Fruit fly (Drosophila melanogaster) whole organism, embryonic: ENCODE measurements around the gene Acp63F.

Experiments used
- Bteb2 ChIP-seq: fragments of 200-800 bp; sonication (Bioruptor generic); optimal IDR thresholded peaks from 2 replicates; lab custom pipeline; 2016; ENCODE audit warnings: missing biosample characterization, missing genetic modification characterization
- C15 ChIP-seq: fragments of 200-800 bp; sonication (Bioruptor generic); IDR thresholded peaks from 3 replicates; pipeline ENCODE4 v1.3.6; 2022; ENCODE audit warnings: missing biosample characterization, missing genetic modification characterization
- CG10209 ChIP-seq: fragments of 200-800 bp; sonication (Bioruptor generic); optimal IDR thresholded peaks from 3 replicates; lab custom pipeline; 2017; ENCODE audit warnings: missing biosample characterization, mild to moderate bottlenecking, missing genetic modification characterization, missing genetic modification reagents
- CG13894 ChIP-seq: fragments of 200-800 bp; sonication (Bioruptor generic); optimal IDR thresholded peaks from 3 replicates; lab custom pipeline; 2018; ENCODE audit warnings: missing biosample characterization, mild to moderate bottlenecking, missing genetic modification characterization, moderate library complexity
- CG14014 ChIP-seq: fragments of 200-800 bp; sonication (Bioruptor generic); IDR thresholded peaks from 2 replicates; pipeline ENCODE4 v1.3.6; 2022; ENCODE audit warnings: missing biosample characterization, missing genetic modification characterization
- CG14860 ChIP-seq: fragments of 200-800 bp; sonication (Bioruptor generic); IDR thresholded peaks from 3 replicates; pipeline ENCODE4 v1.3.6; 2022; ENCODE audit warnings: missing biosample characterization, missing genetic modification characterization; ENCODE audit not compliant: partially characterized antibody
- CG1529 ChIP-seq: fragments of 200-800 bp; sonication (Bioruptor generic); optimal IDR thresholded peaks from 3 replicates; lab custom pipeline; 2018; ENCODE audit warnings: missing biosample characterization, missing genetic modification characterization
- CG16813 ChIP-seq: fragments of 200-800 bp; sonication (Bioruptor generic); IDR thresholded peaks from 3 replicates; pipeline ENCODE4 v1.3.6; 2022; ENCODE audit warnings: missing biosample characterization, missing genetic modification characterization; ENCODE audit not compliant: partially characterized antibody
- CG17385 ChIP-seq: fragments of 200-800 bp; sonication (Bioruptor generic); optimal IDR thresholded peaks from 3 replicates; lab custom pipeline; 2018; ENCODE audit warnings: missing biosample characterization, mild to moderate bottlenecking, missing genetic modification characterization
- CG17829 ChIP-seq: fragments of 200-800 bp; optimal IDR thresholded peaks from 2 replicates; lab custom pipeline; 2019; ENCODE audit warnings: missing biosample characterization, mild to moderate bottlenecking, missing genetic modification characterization, moderate library complexity
- CG2199 ChIP-seq: fragments of 200-800 bp; sonication (Bioruptor generic); IDR thresholded peaks from 3 replicates; pipeline ENCODE4 v1.3.6; 2022; ENCODE audit warnings: missing biosample characterization, missing genetic modification characterization
- CG30020 ChIP-seq: fragments of 200-800 bp; optimal IDR thresholded peaks from 2 replicates; lab custom pipeline; 2019; ENCODE audit warnings: missing biosample characterization, mild to moderate bottlenecking, missing genetic modification characterization, moderate library complexity
- CG3065 ChIP-seq: fragments of 200-800 bp; sonication (Bioruptor generic); optimal IDR thresholded peaks from 2 replicates; lab custom pipeline; 2016; ENCODE audit warnings: missing biosample characterization, missing genetic modification characterization
- CG3847 ChIP-seq: fragments of 200-800 bp; sonication (Bioruptor generic); IDR thresholded peaks from 2 replicates; pipeline ENCODE4 v1.3.6; 2022; ENCODE audit warnings: missing biosample characterization, missing genetic modification characterization
- CG4360 ChIP-seq: fragments of 200-800 bp; sonication (Bioruptor generic); IDR thresholded peaks from 2 replicates; pipeline ENCODE4 v1.3.6; 2022; ENCODE audit warnings: missing biosample characterization, missing genetic modification characterization
- CG5953 ChIP-seq: fragments of 200-800 bp; sonication (Bioruptor generic); IDR thresholded peaks from 2 replicates; pipeline ENCODE4 v1.3.6; 2022; ENCODE audit warnings: missing biosample characterization, missing genetic modification characterization
- CG6175 ChIP-seq: fragments of 200-800 bp; sonication (Bioruptor generic); IDR thresholded peaks from 3 replicates; pipeline ENCODE4 v1.3.6; 2022; ENCODE audit warnings: missing biosample characterization, missing genetic modification characterization
- CG6272 ChIP-seq: fragments of 200-800 bp; sonication (Bioruptor generic); IDR thresholded peaks from 2 replicates; pipeline ENCODE4 v1.3.6; 2022; ENCODE audit warnings: missing biosample characterization, missing genetic modification characterization
- CG6791 ChIP-seq: fragments of 200-800 bp; sonication (Bioruptor generic); IDR thresholded peaks from 3 replicates; pipeline ENCODE4 v1.3.6; 2022; ENCODE audit warnings: missing biosample characterization, missing genetic modification characterization; ENCODE audit not compliant: partially characterized antibody
- CG9817 ChIP-seq: fragments of 200-800 bp; sonication (Bioruptor generic); optimal IDR thresholded peaks from 2 replicates; lab custom pipeline; 2018; ENCODE audit warnings: missing biosample characterization, mild to moderate bottlenecking, missing genetic modification characterization, moderate library complexity
- Dad ChIP-seq: fragments of 200-800 bp; sonication (Bioruptor generic); optimal IDR thresholded peaks from 3 replicates; lab custom pipeline; 2016; ENCODE audit warnings: missing biosample characterization, missing genetic modification characterization
- Dip2 ChIP-seq: fragments of 200-800 bp; sonication (Bioruptor generic); IDR thresholded peaks from 2 replicates; pipeline ENCODE4 v1.3.6; 2022; ENCODE audit warnings: missing biosample characterization, missing genetic modification characterization
- Eip74EF ChIP-seq, 2 experiments: fragments of 200-800 bp in 1 of 2; fragments of >200 bp in 1 of 2; sonication (Bioruptor generic) in 1 of 2; optimal IDR thresholded peaks; 2 replicates each; lab custom pipeline; 2017 to 2019; ENCODE audit warnings: missing biosample characterization in 2 of 2, missing genetic modification characterization in 2 of 2, mild to moderate bottlenecking in 1 of 2, moderate library complexity in 1 of 2
- HHEX ChIP-seq: fragments of 200-800 bp; sonication (Bioruptor generic); optimal IDR thresholded peaks from 3 replicates; lab custom pipeline; 2017; ENCODE audit warnings: missing biosample characterization, mild to moderate bottlenecking, missing genetic modification characterization, missing genetic modification reagents
- HmgZ ChIP-seq: fragments of 200-800 bp; sonication (Bioruptor generic); optimal IDR thresholded peaks from 2 replicates; lab custom pipeline; 2018; ENCODE audit warnings: missing biosample characterization, mild to moderate bottlenecking, missing genetic modification characterization
- Poxn ChIP-seq: fragments of 200-800 bp; sonication (Bioruptor generic); IDR thresholded peaks from 2 replicates; pipeline ENCODE4 v1.3.6; 2022; ENCODE audit warnings: missing biosample characterization, missing genetic modification characterization
- Rx ChIP-seq: fragments of 200-800 bp; sonication (Bioruptor generic); IDR thresholded peaks from 2 replicates; pipeline ENCODE4 v1.3.6; 2022; ENCODE audit warnings: missing biosample characterization, missing genetic modification characterization
- Six4 ChIP-seq: fragments of 200-800 bp; sonication (Bioruptor generic); optimal IDR thresholded peaks from 2 replicates; lab custom pipeline; 2016; ENCODE audit warnings: missing biosample characterization, missing genetic modification characterization
- aop ChIP-seq: fragments of 200-800 bp; sonication (Bioruptor generic); IDR thresholded peaks from 2 replicates; pipeline ENCODE4 v1.3.6; 2022; ENCODE audit warnings: missing biosample characterization, missing genetic modification characterization
- ato ChIP-seq: fragments of 200-800 bp; sonication (Bioruptor generic); IDR thresholded peaks from 2 replicates; pipeline ENCODE4 v1.3.6; 2022; ENCODE audit warnings: missing biosample characterization, missing genetic modification characterization; ENCODE audit not compliant: partially characterized antibody
- bbx ChIP-seq: fragments of 200-800 bp; sonication (Bioruptor generic); IDR thresholded peaks from 2 replicates; pipeline ENCODE4 v1.3.6; 2022; ENCODE audit warnings: missing biosample characterization, missing genetic modification characterization; ENCODE audit not compliant: partially characterized antibody
- bsh ChIP-seq, 2 experiments: fragments of 200-800 bp; sonication (Bioruptor generic); optimal IDR thresholded peaks; 2 replicates each; lab custom pipeline; 2017 to 2018; ENCODE audit warnings: mild to moderate bottlenecking in 2 of 2, missing biosample characterization in 2 of 2, missing genetic modification characterization in 2 of 2, moderate library complexity in 1 of 2
- btn ChIP-seq: fragments of 200-800 bp; sonication (Bioruptor generic); optimal IDR thresholded peaks from 2 replicates; lab custom pipeline; 2016; ENCODE audit warnings: missing biosample characterization, missing genetic modification characterization
- cg ChIP-seq: fragments of 200-800 bp; sonication (Bioruptor generic); optimal IDR thresholded peaks from 3 replicates; lab custom pipeline; 2019; ENCODE audit warnings: missing biosample characterization, mild to moderate bottlenecking, missing genetic modification characterization, moderate library complexity
- chinmo ChIP-seq: fragments of 200-800 bp; sonication (Bioruptor generic); IDR thresholded peaks from 4 replicates; pipeline ENCODE4 v1.3.6; 2022; ENCODE audit warnings: missing biosample characterization, missing genetic modification characterization; ENCODE audit not compliant: partially characterized antibody
- ci ChIP-seq: fragments of 200-800 bp; sonication (Bioruptor generic); IDR thresholded peaks from 3 replicates; pipeline ENCODE4 v1.3.6; 2022; ENCODE audit warnings: missing biosample characterization, missing genetic modification characterization
- dm ChIP-seq: fragments of 200-800 bp; sonication (Bioruptor generic); optimal IDR thresholded peaks from 3 replicates; lab custom pipeline; 2016; ENCODE audit warnings: missing biosample characterization, missing genetic modification characterization
- esg ChIP-seq: fragments of 200-800 bp; sonication (Bioruptor generic); conservative IDR thresholded peaks from 2 replicates; pipeline ENCODE4 v1.3.6; 2022; ENCODE audit warnings: missing biosample characterization, missing genetic modification characterization
- gfzf ChIP-seq: fragments of 200-800 bp; sonication (Bioruptor generic); optimal IDR thresholded peaks from 2 replicates; lab custom pipeline; 2016; ENCODE audit warnings: missing biosample characterization, mild to moderate bottlenecking, missing genetic modification characterization, moderate library complexity
- h ChIP-seq: fragments of >200 bp; optimal IDR thresholded peaks from 2 replicates; lab custom pipeline; 2017
- ind ChIP-seq: fragments of 200-800 bp; sonication (Bioruptor generic); optimal IDR thresholded peaks from 3 replicates; lab custom pipeline; 2016; ENCODE audit warnings: missing biosample characterization, missing genetic modification characterization
- jing ChIP-seq: fragments of 200-800 bp; sonication (Bioruptor generic); optimal IDR thresholded peaks from 2 replicates; lab custom pipeline; 2018; ENCODE audit warnings: missing biosample characterization, mild to moderate bottlenecking, missing genetic modification characterization
- lbe ChIP-seq: fragments of 200-800 bp; sonication (Bioruptor generic); optimal IDR thresholded peaks from 2 replicates; lab custom pipeline; 2016; ENCODE audit warnings: missing biosample characterization, mild to moderate bottlenecking, missing genetic modification characterization
- mam ChIP-seq: fragments of 200-800 bp; sonication (Bioruptor generic); optimal IDR thresholded peaks from 3 replicates; lab custom pipeline; 2016; ENCODE audit warnings: missing biosample characterization, missing genetic modification characterization
- ranshi ChIP-seq: fragments of 200-800 bp; sonication (Bioruptor generic); IDR thresholded peaks from 2 replicates; pipeline ENCODE4 v1.3.6; 2022; ENCODE audit warnings: missing biosample characterization, missing genetic modification characterization
- row ChIP-seq: fragments of 200-800 bp; sonication (Bioruptor generic); IDR thresholded peaks from 3 replicates; pipeline ENCODE4 v1.3.6; 2022; ENCODE audit warnings: missing biosample characterization, missing genetic modification characterization
- seq ChIP-seq: fragments of 200-800 bp; sonication (Bioruptor generic); IDR thresholded peaks from 2 replicates; pipeline ENCODE4 v1.3.6; 2022; ENCODE audit warnings: missing biosample characterization, missing genetic modification characterization
- shn ChIP-seq: fragments of 200-800 bp; sonication (Bioruptor generic); optimal IDR thresholded peaks from 3 replicates; lab custom pipeline; 2016; ENCODE audit warnings: missing biosample characterization, missing genetic modification characterization
- vfl ChIP-seq: fragments of 200-800 bp; sonication (Bioruptor generic); optimal IDR thresholded peaks from 2 replicates; lab custom pipeline; 2016; ENCODE audit warnings: missing biosample characterization, missing genetic modification characterization
- zf30C ChIP-seq: fragments of 200-800 bp; sonication (Bioruptor generic); optimal IDR thresholded peaks from 3 replicates; lab custom pipeline; 2018; ENCODE audit warnings: missing biosample characterization, mild to moderate bottlenecking, missing genetic modification characterization

Gene Acp63F

DNA sequence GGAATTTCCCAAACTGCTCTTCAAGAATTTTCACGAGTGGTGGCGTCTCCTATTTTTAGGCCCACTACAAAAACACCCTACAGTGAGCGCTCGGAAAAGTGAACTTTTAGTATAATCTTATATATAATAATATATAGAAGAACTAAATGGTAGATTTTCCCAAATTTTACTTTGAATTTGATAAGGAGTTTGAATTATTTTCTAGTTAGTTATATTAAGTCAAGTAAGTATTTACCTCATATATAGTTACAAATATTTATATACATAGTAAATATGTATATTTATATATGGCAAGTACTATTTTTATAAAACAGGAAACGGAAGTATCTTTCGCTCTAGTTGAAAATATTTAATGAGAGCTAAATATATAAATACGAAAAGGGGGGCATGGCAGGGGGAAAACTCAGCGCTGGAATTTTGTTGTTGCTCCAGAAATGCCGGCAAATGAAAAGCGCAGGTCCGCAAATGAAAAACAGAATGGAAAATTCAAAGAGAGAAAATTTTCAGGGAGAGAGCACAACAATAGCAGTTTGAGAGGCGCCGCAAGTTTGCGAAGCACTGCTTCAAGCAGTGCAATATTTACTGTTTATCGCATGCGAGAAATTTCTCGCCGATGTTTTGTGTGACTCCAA, 27.2 kb downstream of the Acp63F start (continued):
- no peak for TF ChIP-seq vfl
- TF ChIP-seq row (GFP tag; lab: Robert Waterston, UW): peak; percentile 38; the same call in 2 of the 3 replicates
- no peak for TF ChIP-seq Poxn
- peak; percentile 45; the same call in 1 of the 3 replicates for TF ChIP-seq CG14860 (GFP tag; lab: Robert Waterston, UW)
- TF ChIP-seq Bteb2 (GFP tag; lab: Kevin White, UChicago): no peak
- TF ChIP-seq dm (GFP tag; lab: Kevin White, UChicago): no peak
- TF ChIP-seq CG16813: peak; percentile 52; the same call in 2 of the 3 replicates
- TF ChIP-seq CG17385 (GFP tag; lab: Kevin White, UChicago): peak; percentile 35
- no peak for TF ChIP-seq CG6175 (GFP tag; lab: Robert Waterston, UW)
- peak; percentile 33 for TF ChIP-seq CG13894 (tag; lab: Kevin White, UChicago)
- no peak for TF ChIP-seq C15 (GFP tag; lab: Robert Waterston, UW)
- TF ChIP-seq CG3847: no peak
- no peak for TF ChIP-seq CG3065 (GFP tag; lab: Kevin White, UChicago)
- TF ChIP-seq Rx (GFP tag; lab: Robert Waterston, UW): peak; percentile 12; the same call in 1 of the 2 replicates
- 0 out of 2 replicates have a peak, but pooled peaks have one; percentile 14 for TF ChIP-seq CG6272 (GFP tag; lab: Robert Waterston, UW)
- TF ChIP-seq CG1529 (GFP tag; lab: Kevin White, UChicago): no peak
- peak; percentile 52; the same call in 1 of the 2 replicates for TF ChIP-seq CG4360
- no peak for TF ChIP-seq Dad (GFP tag; lab: Kevin White, UChicago)
- no peak for TF ChIP-seq lbe (GFP tag; lab: Kevin White, UChicago)
- TF ChIP-seq ato (GFP tag; lab: Robert Waterston, UW): peak; percentile 61; the same call in 1 of the 2 replicates
- no peak for TF ChIP-seq cg (GFP tag; lab: Kevin White, UChicago)
- TF ChIP-seq ind: no peak
- no peak for TF ChIP-seq seq (GFP tag; lab: Robert Waterston, UW)
- no peak for TF ChIP-seq HHEX (GFP tag; lab: Kevin White, UChicago)
- no peak for TF ChIP-seq CG30020 (tag; lab: Kevin White, UChicago)
- no peak for TF ChIP-seq mam (GFP tag; lab: Kevin White, UChicago)
- TF ChIP-seq esg: no peak
- no peak for TF ChIP-seq shn (GFP tag; lab: Kevin White, UChicago)
- peak; percentile 35 for TF ChIP-seq HmgZ (tag; lab: Kevin White, UChicago)
- peak; percentile 94 for TF ChIP-seq CG2199 (GFP tag; lab: Robert Waterston, UW)
- TF ChIP-seq Eip74EF (GFP tag; optimal IDR thresholded peaks at IDR 0.05; lab: Kevin White, UChicago): peak; percentile 42 to 55
- peak in 1 of 2 experiments; percentile 40 for TF ChIP-seq bsh (GFP tag; optimal IDR thresholded peaks at IDR 0.05; lab: Kevin White, UChicago)
- TF ChIP-seq Six4 (GFP tag; lab: Kevin White, UChicago): no peak
- peak; percentile 70 for TF ChIP-seq CG6791
- no peak for TF ChIP-seq CG14014
- no peak for TF ChIP-seq Dip2 (GFP tag; lab: Robert Waterston, UW)
- TF ChIP-seq btn (GFP tag; lab: Kevin White, UChicago): no peak
- TF ChIP-seq CG17829 (tag; lab: Kevin White, UChicago): peak; percentile 37
- TF ChIP-seq CG10209 (GFP tag; lab: Kevin White, UChicago): no peak
- no peak for TF ChIP-seq h (lab: Kevin White, UChicago)
- no peak for TF ChIP-seq jing (GFP tag; lab: Kevin White, UChicago)
- peak; percentile 77; the same call in 1 of the 2 replicates for TF ChIP-seq aop (GFP tag; lab: Robert Waterston, UW)
- no peak for TF ChIP-seq gfzf (GFP tag; lab: Kevin White, UChicago)
- peak; percentile 78 for TF ChIP-seq bbx (GFP tag; lab: Robert Waterston, UW)
- no peak for TF ChIP-seq CG9817 (tag; lab: Kevin White, UChicago)
- peak; percentile 86; the same call in 2 of the 4 replicates for TF ChIP-seq chinmo (GFP tag; lab: Robert Waterston, UW)
- TF ChIP-seq ci (GFP tag; lab: Robert Waterston, UW): peak; percentile 69
- TF ChIP-seq zf30C: peak; percentile 60
- no peak for TF ChIP-seq CG5953 (GFP tag; lab: Robert Waterston, UW)
- TF ChIP-seq ranshi (GFP tag; lab: Robert Waterston, UW): 0 out of 2 replicates have a peak, but pooled peaks have one; percentile 20
